Fruit fly (Drosophila melanogaster) whole organism, wandering third instar larva: Measurements from ENCODE around the gene CG13898.

Experiments used
- Abd-B ChIP-seq: fragments of >200 bp; optimal IDR thresholded peaks from 2 replicates; lab custom pipeline; 2017; ENCODE audit warnings: missing biosample characterization, missing genetic modification characterization
- CG32264 ChIP-seq: fragments of 200-800 bp; sonication (Bioruptor generic); optimal IDR thresholded peaks from 2 replicates; lab custom pipeline; 2016; ENCODE audit warnings: missing biosample characterization, missing genetic modification characterization
- CG9705 ChIP-seq: fragments of 200-800 bp; sonication (Bioruptor generic); optimal IDR thresholded peaks from 2 replicates; lab custom pipeline; 2018; ENCODE audit warnings: missing biosample characterization, mild to moderate bottlenecking, missing genetic modification characterization
- CrebA ChIP-seq: fragments of 200-800 bp; sonication (Bioruptor generic); optimal IDR thresholded peaks from 2 replicates; lab custom pipeline; 2016; ENCODE audit warnings: missing biosample characterization, mild to moderate bottlenecking, missing genetic modification characterization, borderline replicate concordance
- Dfd ChIP-seq: fragments of >200 bp; optimal IDR thresholded peaks from 2 replicates; lab custom pipeline; 2017; ENCODE audit warnings: missing biosample characterization, missing genetic modification characterization
- Dif ChIP-seq: fragments of 200-275, 200-300 bp; sonication (Bioruptor generic); optimal IDR thresholded peaks from 2 replicates; lab custom pipeline; 2018; ENCODE audit warnings: missing biosample characterization, missing genetic modification characterization; ENCODE audit not compliant: partially characterized antibody
- GATAd ChIP-seq: sonication (Bioruptor generic); optimal IDR thresholded peaks from 2 replicates; lab custom pipeline; 2016; ENCODE audit warnings: missing biosample characterization, missing genetic modification characterization
- HLH106 ChIP-seq: fragments of 200-800 bp; optimal IDR thresholded peaks from 3 replicates; lab custom pipeline; 2019; ENCODE audit warnings: missing biosample characterization, mild to moderate bottlenecking, missing genetic modification characterization, moderate library complexity
- Hnf4 ChIP-seq: fragments of 200-800 bp; sonication (Bioruptor generic); optimal IDR thresholded peaks from 2 replicates; lab custom pipeline; 2016; ENCODE audit warnings: missing biosample characterization, mild to moderate bottlenecking, missing genetic modification characterization
- Hr78 ChIP-seq: fragments of >200 bp; optimal IDR thresholded peaks from 2 replicates; lab custom pipeline; 2017; ENCODE audit warnings: missing biosample characterization, missing genetic modification characterization
- Hr83 ChIP-seq: fragments of 200-300 bp; sonication (Bioruptor generic); optimal IDR thresholded peaks from 2 replicates; lab custom pipeline; 2016; ENCODE audit warnings: missing biosample characterization, mild to moderate bottlenecking, missing genetic modification characterization, moderate library complexity; ENCODE audit not compliant: poor library complexity, severe bottlenecking
- Jra ChIP-seq: sonication (Bioruptor generic); optimal IDR thresholded peaks from 2 replicates; lab custom pipeline; 2016; ENCODE audit warnings: missing biosample characterization, missing genetic modification characterization
- Mio ChIP-seq: sonication (Bioruptor generic); optimal IDR thresholded peaks from 2 replicates; lab custom pipeline; 2016; ENCODE audit warnings: missing biosample characterization, missing genetic modification characterization
- Myc ChIP-seq: fragments of >200 bp; optimal IDR thresholded peaks from 2 replicates; lab custom pipeline; 2017
- N ChIP-seq: fragments of >200 bp; optimal IDR thresholded peaks from 2 replicates; lab custom pipeline; 2018; ENCODE audit warnings: missing biosample characterization, missing external identifiers, missing genetic modification characterization
- OdsH ChIP-seq: fragments of 200-800 bp; sonication (Bioruptor generic); optimal IDR thresholded peaks from 2 replicates; lab custom pipeline; 2016; ENCODE audit warnings: missing biosample characterization, mild to moderate bottlenecking, missing genetic modification characterization
- Rel ChIP-seq, 2 experiments: fragments of 200-800 bp; sonication (Bioruptor generic) in 1 of 2; optimal IDR thresholded peaks; 2 replicates in 1 of 2; 3 replicates in 1 of 2; lab custom pipeline; 2016 to 2019; ENCODE audit warnings: mild to moderate bottlenecking in 2 of 2, missing biosample characterization in 2 of 2, missing genetic modification characterization in 2 of 2, moderate library complexity in 1 of 2
- Sp1 ChIP-seq: fragments of 200-800 bp; sonication (Bioruptor generic); optimal IDR thresholded peaks from 3 replicates; lab custom pipeline; 2019; ENCODE audit warnings: missing biosample characterization, mild to moderate bottlenecking, missing genetic modification characterization, moderate library complexity
- Vsx2 ChIP-seq: fragments of 200-300, 225-300 bp; sonication (Bioruptor generic); optimal IDR thresholded peaks from 2 replicates; lab custom pipeline; 2018; ENCODE audit warnings: missing biosample characterization, missing genetic modification characterization; ENCODE audit not compliant: partially characterized antibody
- br ChIP-seq: fragments of 200-800 bp; sonication (Bioruptor generic); optimal IDR thresholded peaks from 2 replicates; lab custom pipeline; 2016; ENCODE audit warnings: missing biosample characterization, missing genetic modification characterization
- brk ChIP-seq: fragments of 200-800 bp; sonication (Bioruptor generic); optimal IDR thresholded peaks from 2 replicates; lab custom pipeline; 2016; ENCODE audit warnings: missing biosample characterization, mild to moderate bottlenecking, missing genetic modification characterization
- dl ChIP-seq, 2 experiments: fragments of 175-275, 200-275 bp in 1 of 2; fragments of 200-275 bp in 1 of 2; sonication (Bioruptor generic); optimal IDR thresholded peaks; lab custom pipeline; 2018; ENCODE audit warnings: mild to moderate bottlenecking in 2 of 2, missing biosample characterization in 2 of 2, missing genetic modification characterization in 2 of 2, moderate library complexity in 2 of 2; ENCODE audit not compliant: partially characterized antibody in 2 of 2, insufficient read depth in 1 of 2
- dmrt93B ChIP-seq: fragments of 200-800 bp; sonication (Bioruptor generic); optimal IDR thresholded peaks from 2 replicates; lab custom pipeline; 2018; ENCODE audit warnings: missing biosample characterization, mild to moderate bottlenecking, missing genetic modification characterization
- dsf ChIP-seq: sonication (Bioruptor generic); optimal IDR thresholded peaks from 2 replicates; lab custom pipeline; 2016; ENCODE audit warnings: missing biosample characterization, missing genetic modification characterization, borderline replicate concordance
- ey ChIP-seq: fragments of 200-800 bp; sonication (Bioruptor generic); optimal IDR thresholded peaks from 2 replicates; lab custom pipeline; 2016; ENCODE audit warnings: missing biosample characterization, missing genetic modification characterization
- foxo ChIP-seq, 2 experiments: fragments of 200-800 bp; sonication (Bioruptor generic); optimal IDR thresholded peaks; 2 replicates in 1 of 2; 3 replicates in 1 of 2; lab custom pipeline; 2016 to 2017; ENCODE audit warnings: missing biosample characterization in 2 of 2, missing genetic modification characterization in 2 of 2
- fru ChIP-seq: fragments of 200-800 bp; sonication (Bioruptor generic); optimal IDR thresholded peaks from 3 replicates; lab custom pipeline; 2016; ENCODE audit warnings: missing biosample characterization, mild to moderate bottlenecking, missing genetic modification characterization
- h ChIP-seq: fragments of 200-800 bp; sonication (Bioruptor generic); optimal IDR thresholded peaks from 3 replicates; lab custom pipeline; 2016; ENCODE audit warnings: missing biosample characterization, mild to moderate bottlenecking, missing genetic modification characterization
- jim ChIP-seq: fragments of 175-275, 200-325 bp; sonication (Bioruptor generic); optimal IDR thresholded peaks from 2 replicates; lab custom pipeline; 2016; ENCODE audit warnings: missing biosample characterization, mild to moderate bottlenecking, missing genetic modification characterization
- lola ChIP-seq: fragments of >200 bp; optimal IDR thresholded peaks from 2 replicates; lab custom pipeline; 2017; ENCODE audit warnings: missing biosample characterization, missing genetic modification characterization
- pan ChIP-seq: fragments of >200 bp; optimal IDR thresholded peaks from 2 replicates; lab custom pipeline; 2017
- psq ChIP-seq: fragments of 200-800 bp; sonication (Bioruptor generic); optimal IDR thresholded peaks from 3 replicates; lab custom pipeline; 2017; ENCODE audit warnings: missing biosample characterization, mild to moderate bottlenecking, missing genetic modification characterization, moderate library complexity
- rgr ChIP-seq: fragments of 200-800 bp; sonication (Bioruptor generic); optimal IDR thresholded peaks from 3 replicates; lab custom pipeline; 2016; ENCODE audit warnings: missing biosample characterization, mild to moderate bottlenecking, missing genetic modification characterization
- sage ChIP-seq: fragments of 200-800 bp; sonication (Bioruptor generic); optimal IDR thresholded peaks from 2 replicates; lab custom pipeline; 2016; ENCODE audit warnings: missing biosample characterization, mild to moderate bottlenecking, missing genetic modification characterization
- sv ChIP-seq: fragments of 200-800 bp; sonication (Bioruptor generic); optimal IDR thresholded peaks from 3 replicates; lab custom pipeline; 2016; ENCODE audit warnings: missing biosample characterization, missing genetic modification characterization
- tai ChIP-seq: sonication (Bioruptor generic); optimal IDR thresholded peaks from 2 replicates; lab custom pipeline; 2016; ENCODE audit warnings: missing biosample characterization, missing genetic modification characterization
- usp ChIP-seq: fragments of >200 bp; optimal IDR thresholded peaks from 2 replicates; lab custom pipeline; 2017; ENCODE audit warnings: missing biosample characterization, missing genetic modification characterization
- woc ChIP-seq: sonication (Bioruptor generic); optimal IDR thresholded peaks from 2 replicates; lab custom pipeline; 2016; ENCODE audit warnings: missing biosample characterization, mild to moderate bottlenecking, missing genetic modification characterization

The CG13898 gene

DNA sequence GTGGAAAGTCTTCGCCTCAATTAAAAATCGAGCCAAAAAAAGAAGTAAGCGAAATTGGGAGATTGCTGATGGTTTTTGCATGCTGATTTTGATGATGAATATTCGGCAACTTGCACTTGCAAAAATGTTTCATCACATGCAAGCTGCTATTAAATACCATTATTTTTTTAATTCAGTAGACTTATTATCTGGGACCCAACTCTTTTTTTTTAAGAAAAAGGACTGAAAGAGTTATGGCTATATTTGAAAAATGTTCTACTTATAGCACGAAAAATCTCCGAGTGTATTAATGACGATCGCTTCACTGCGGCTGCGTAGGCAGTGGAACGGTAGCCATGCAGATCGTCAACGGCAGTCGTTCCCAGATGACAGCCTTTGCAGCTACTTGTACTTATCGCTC is 42.1 kb downstream of the CG13898 start (continued):
- TF ChIP-seq dsf (GFP tag; lab: Kevin White, UChicago) (no peak), brk (GFP tag; lab: Kevin White, UChicago) (peak; percentile 51), sage (GFP tag; lab: Kevin White, UChicago) (no peak), GATAd (GFP tag; lab: Kevin White, UChicago) (no peak)

DNA sequence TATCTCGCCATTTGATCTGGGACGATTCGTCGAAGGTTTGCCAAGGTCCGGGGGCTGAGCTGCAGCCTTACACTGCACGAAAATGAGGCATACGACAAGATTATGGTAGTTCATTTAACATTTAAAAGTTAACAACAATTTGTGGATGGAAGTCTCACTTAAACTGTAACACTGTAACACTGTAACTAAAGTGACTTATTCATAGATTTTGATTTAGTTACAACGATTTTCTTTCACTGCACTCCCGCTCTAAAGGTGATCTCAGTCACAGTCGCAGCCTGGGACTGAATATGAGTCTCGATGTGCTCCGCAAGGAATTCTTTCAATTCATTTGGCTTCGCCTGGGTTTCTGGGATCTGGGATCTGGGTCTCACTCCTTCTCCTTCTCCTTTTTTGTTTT is 43.6 kb downstream of the CG13898 start:
- peak; percentile 98 for TF ChIP-seq fru (GFP tag; lab: Kevin White, UChicago)
- TF ChIP-seq usp (GFP tag; lab: Kevin White, UChicago) = no peak
- peak; percentile 90 for TF ChIP-seq rgr (GFP tag; lab: Kevin White, UChicago)
- no peak for TF ChIP-seq Abd-B (GFP tag; lab: Kevin White, UChicago)
- peak; percentile 67 for TF ChIP-seq dsf (GFP tag; lab: Kevin White, UChicago)
- peak; percentile 89 for TF ChIP-seq Rel (GFP tag; optimal IDR thresholded peaks at IDR 0.05; lab: Kevin White, UChicago)
- TF ChIP-seq Rel (tag; optimal IDR thresholded peaks at IDR 0.05; lab: Kevin White, UChicago) = peak; percentile 87
- TF ChIP-seq HLH106 (tag; lab: Kevin White, UChicago) = peak; percentile 97
- TF ChIP-seq CG9705 (GFP tag; lab: Kevin White, UChicago) = peak; percentile 94
- TF ChIP-seq br = peak; percentile 97
- peak; percentile 86 for TF ChIP-seq tai (GFP tag; lab: Kevin White, UChicago)
- TF ChIP-seq N = no peak
- peak; percentile 94 for TF ChIP-seq dmrt93B (GFP tag; lab: Kevin White, UChicago)
- no peak for TF ChIP-seq Mio (GFP tag; lab: Kevin White, UChicago)
- no peak for TF ChIP-seq Dfd (GFP tag; lab: Kevin White, UChicago)
- peak; percentile 90 for TF ChIP-seq Hnf4
- no peak for TF ChIP-seq dl (GFP tag; optimal IDR thresholded peaks at IDR 0.05; lab: Kevin White, UChicago; ENCODE audit: insufficient read depth in 1 of 2, partially characterized antibody in 2 of 2)
- TF ChIP-seq Jra (GFP tag; lab: Kevin White, UChicago) = peak; percentile 92
- peak; percentile 89 for TF ChIP-seq OdsH (GFP tag; lab: Kevin White, UChicago)
- TF ChIP-seq GATAd (GFP tag; lab: Kevin White, UChicago) = peak; percentile 30
- peak; percentile 95 for TF ChIP-seq h (GFP tag; lab: Kevin White, UChicago)
- TF ChIP-seq Dif (GFP tag; lab: Kevin White, UChicago) = no peak
- TF ChIP-seq jim (GFP tag; lab: Kevin White, UChicago) = no peak
- no peak for TF ChIP-seq pan (lab: Kevin White, UChicago)
- peak; percentile 84 for TF ChIP-seq brk (GFP tag; lab: Kevin White, UChicago)
- peak; percentile 92 for TF ChIP-seq CG32264
- TF ChIP-seq Myc (lab: Kevin White, UChicago) = no peak
- TF ChIP-seq Hr83 = peak; percentile 65
- TF ChIP-seq Hr78 (GFP tag; lab: Kevin White, UChicago) = no peak
- no peak for TF ChIP-seq Vsx2
- TF ChIP-seq woc = peak; percentile 97
- peak; percentile 69 for TF ChIP-seq CrebA (GFP tag; lab: Kevin White, UChicago)
- TF ChIP-seq sv (GFP tag; lab: Kevin White, UChicago) = no peak
- TF ChIP-seq sage (GFP tag; lab: Kevin White, UChicago) = peak; percentile 87
- TF ChIP-seq ey (GFP tag; lab: Kevin White, UChicago) = peak; percentile 90
- peak; percentile 73 to 93 for TF ChIP-seq foxo (GFP tag; optimal IDR thresholded peaks at IDR 0.05; lab: Kevin White, UChicago)
- no peak for TF ChIP-seq lola (GFP tag; lab: Kevin White, UChicago)
- peak; percentile 96 for TF ChIP-seq Sp1 (GFP tag; lab: Kevin White, UChicago)
- TF ChIP-seq psq = peak; percentile 92
- TF ChIP-seq, all 38 proteins: peak for 24

DNA sequence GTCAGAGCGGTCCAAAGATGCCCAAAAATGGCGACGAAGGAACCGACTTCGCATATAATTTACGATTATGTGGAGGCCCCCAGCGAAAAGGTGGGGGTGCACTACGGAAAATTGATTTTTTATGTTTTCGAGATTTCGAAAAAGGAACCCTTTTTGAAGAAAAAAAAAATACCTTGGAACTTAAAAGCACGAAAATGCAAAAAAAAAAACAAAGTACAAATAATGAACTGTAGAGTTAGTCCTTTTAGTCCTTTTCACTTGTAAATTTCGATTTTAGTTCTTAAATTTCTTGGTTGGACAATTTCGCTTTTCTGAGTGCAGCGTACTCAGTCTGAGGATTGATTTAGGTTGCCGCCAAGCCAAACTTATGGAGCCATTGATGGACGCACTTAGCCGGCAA is 45.3 kb downstream of the CG13898 start:
- no peak for TF ChIP-seq Myc (lab: Kevin White, UChicago)
- TF ChIP-seq tai (GFP tag; lab: Kevin White, UChicago) = peak; percentile 46
- peak; percentile 65 for TF ChIP-seq ey (GFP tag; lab: Kevin White, UChicago)
- TF ChIP-seq foxo (GFP tag; optimal IDR thresholded peaks at IDR 0.05; lab: Kevin White, UChicago) = peak in 1 of 2 experiments; percentile 69
- TF ChIP-seq N = no peak
- no peak for TF ChIP-seq Abd-B (GFP tag; lab: Kevin White, UChicago)
- no peak for TF ChIP-seq Rel (GFP tag; optimal IDR thresholded peaks at IDR 0.05; lab: Kevin White, UChicago)
- no peak for TF ChIP-seq Rel (tag; optimal IDR thresholded peaks at IDR 0.05; lab: Kevin White, UChicago)
- TF ChIP-seq dmrt93B (GFP tag; lab: Kevin White, UChicago) = peak; percentile 21
- TF ChIP-seq CrebA (GFP tag; lab: Kevin White, UChicago) = peak; percentile 53
- peak; percentile 31 for TF ChIP-seq Jra (GFP tag; lab: Kevin White, UChicago)
- peak; percentile 77 for TF ChIP-seq fru (GFP tag; lab: Kevin White, UChicago)
- no peak for TF ChIP-seq Hr78 (GFP tag; lab: Kevin White, UChicago)
- peak; percentile 49 for TF ChIP-seq HLH106 (tag; lab: Kevin White, UChicago)
- peak; percentile 58 for TF ChIP-seq rgr (GFP tag; lab: Kevin White, UChicago)
- TF ChIP-seq Sp1 (GFP tag; lab: Kevin White, UChicago) = peak; percentile 48
- peak; percentile 55 for TF ChIP-seq Hnf4
- peak; percentile 72 for TF ChIP-seq br
- TF ChIP-seq woc = peak; percentile 61
- TF ChIP-seq dl (GFP tag; optimal IDR thresholded peaks at IDR 0.05; lab: Kevin White, UChicago; ENCODE audit: insufficient read depth in 1 of 2, partially characterized antibody in 2 of 2) = no peak
- no peak for TF ChIP-seq lola (GFP tag; lab: Kevin White, UChicago)
- TF ChIP-seq Dif (GFP tag; lab: Kevin White, UChicago) = no peak
- TF ChIP-seq pan (lab: Kevin White, UChicago) = no peak
- no peak for TF ChIP-seq GATAd (GFP tag; lab: Kevin White, UChicago)
- TF ChIP-seq OdsH (GFP tag; lab: Kevin White, UChicago) = peak; percentile 63
- no peak for TF ChIP-seq jim (GFP tag; lab: Kevin White, UChicago)
- peak; percentile 74 for TF ChIP-seq h (GFP tag; lab: Kevin White, UChicago)
- TF ChIP-seq CG32264 = peak; percentile 33
- TF ChIP-seq Hr83 = no peak
- no peak for TF ChIP-seq usp (GFP tag; lab: Kevin White, UChicago)
- no peak for TF ChIP-seq dsf (GFP tag; lab: Kevin White, UChicago)
- TF ChIP-seq sv (GFP tag; lab: Kevin White, UChicago) = no peak
- no peak for TF ChIP-seq Mio (GFP tag; lab: Kevin White, UChicago)
- no peak for TF ChIP-seq CG9705 (GFP tag; lab: Kevin White, UChicago)
- TF ChIP-seq sage (GFP tag; lab: Kevin White, UChicago) = peak; percentile 21
- TF ChIP-seq Dfd (GFP tag; lab: Kevin White, UChicago) = no peak
